Worm (Caenorhabditis elegans): Measurements from ENCODE around the gene gly-11.

The gly-11 gene

ce11 chrIII:12135580-12135979 lies 41.5 kb downstream of the gly-11 start:
- peak; percentile 81 for TF ChIP-seq fos-1 (tag; optimal IDR thresholded peaks at IDR 0.05)
- peak; percentile 56 for TF ChIP-seq crh-2 (tag; optimal IDR thresholded peaks at IDR 0.05)
- TF ChIP-seq peb-1 (tag; optimal IDR thresholded peaks at IDR 0.05) = no peak
- peak; percentile 29 for TF ChIP-seq skn-1 (tag; optimal IDR thresholded peaks at IDR 0.05)
- TF ChIP-seq nhr-12 (tag; optimal IDR thresholded peaks at IDR 0.05) = no peak

ce11 chrIII:12133121-12133520 lies 43.9 kb downstream of the gly-11 start:
- TF ChIP-seq aly-2 (tag; optimal IDR thresholded peaks at IDR 0.05) (no peak), gmeb-1 (tag; optimal IDR thresholded peaks at IDR 0.05) (no peak), zag-1 (tag; optimal IDR thresholded peaks at IDR 0.05) (no peak), mab-5 (tag; optimal IDR thresholded peaks at IDR 0.05) (no peak), nhr-12 (tag; optimal IDR thresholded peaks at IDR 0.05) (no peak)

- TF ChIP-seq Y55F3AM.14 (GFP tag; optimal IDR thresholded peaks at IDR 0.05) = no peak
- no peak for TF ChIP-seq C34F6.9 (tag; optimal IDR thresholded peaks at IDR 0.05)
- TF ChIP-seq lin-11 (tag; optimal IDR thresholded peaks at IDR 0.05) = no peak
- no peak for TF ChIP-seq lin-39 (tag; optimal IDR thresholded peaks at IDR 0.05)
- TF ChIP-seq blmp-1 (tag; optimal IDR thresholded peaks at IDR 0.05; ENCODE audit: insufficient read depth) = no peak
- TF ChIP-seq lsy-2 (tag; optimal IDR thresholded peaks at IDR 0.05) = no peak
- TF ChIP-seq elt-1 (tag; optimal IDR thresholded peaks at IDR 0.05) = no peak
- no peak for TF ChIP-seq elt-3 (tag; optimal IDR thresholded peaks at IDR 0.05)
- TF ChIP-seq nhr-6 (tag; optimal IDR thresholded peaks at IDR 0.05) = no peak
- no peak for TF ChIP-seq nhr-129 (tag; optimal IDR thresholded peaks at IDR 0.05)
- TF ChIP-seq sem-4 (tag; optimal IDR thresholded peaks at IDR 0.05) = no peak
- TF ChIP-seq fos-1 (tag; optimal IDR thresholded peaks at IDR 0.05) = no peak
- no peak for TF ChIP-seq ztf-4 (tag; optimal IDR thresholded peaks at IDR 0.05)
- no peak for TF ChIP-seq snpc-4 (tag; optimal IDR thresholded peaks at IDR 0.05)
- no peak for TF ChIP-seq gmeb-1 (tag; optimal IDR thresholded peaks at IDR 0.05)
- TF ChIP-seq ceh-82 (tag; optimal IDR thresholded peaks at IDR 0.05) = no peak
- TF ChIP-seq nhr-10 (tag; optimal IDR thresholded peaks at IDR 0.05) = no peak
- TF ChIP-seq crh-2 (tag; optimal IDR thresholded peaks at IDR 0.05) = no peak
- TF ChIP-seq nhr-77 (tag; optimal IDR thresholded peaks at IDR 0.05) = no peak
- no peak for TF ChIP-seq ztf-11 (tag; optimal IDR thresholded peaks at IDR 0.05)
Measured at ce11 chrIII:12131751-12132150, 45.3 kb downstream of the gly-11 start.

- TF ChIP-seq nhr-11 (tag; optimal IDR thresholded peaks at IDR 0.05) (no peak), unc-55 (GFP tag; optimal IDR thresholded peaks at IDR 0.05) (no peak), ceh-16 (tag; optimal IDR thresholded peaks at IDR 0.05) (no peak), lsy-2 (tag; optimal IDR thresholded peaks at IDR 0.05) (no peak), lin-13 (GFP tag; optimal IDR thresholded peaks at IDR 0.05) (no peak), R02D3.7 (tag; optimal IDR thresholded peaks at IDR 0.05) (no peak), sma-3 (GFP tag; optimal IDR thresholded peaks at IDR 0.05) (no peak), nhr-23 (tag; optimal IDR thresholded peaks at IDR 0.05) (no peak), ztf-1 (GFP tag; conservative IDR thresholded peaks at IDR 0.05) (no peak)
Measured at ce11 chrIII:12130769-12131168, 46.3 kb downstream of the gly-11 start.

ce11 chrIII:12130052-12130451 lies 47.0 kb downstream of the gly-11 start, which contains the start of gene Y75B8A.6:
Gene Y75B8A.6, minus strand, starts transcription at chrIII:12130343.
- no peak for TF ChIP-seq crh-2 (tag; optimal IDR thresholded peaks at IDR 0.05)
- no peak for TF ChIP-seq ztf-1 (GFP tag; conservative IDR thresholded peaks at IDR 0.05)
- no peak for TF ChIP-seq skn-1 (tag; optimal IDR thresholded peaks at IDR 0.05)
- no peak for TF ChIP-seq lin-13 (GFP tag; optimal IDR thresholded peaks at IDR 0.05)
- TF ChIP-seq sma-3 (GFP tag; optimal IDR thresholded peaks at IDR 0.05) = no peak
- TF ChIP-seq nhr-237 (tag; optimal IDR thresholded peaks at IDR 0.05) = no peak

ce11 chrIII:12124392-12124791 lies 52.7 kb downstream of the gly-11 start:
- TF ChIP-seq peb-1 (tag; optimal IDR thresholded peaks at IDR 0.05) (no peak), lin-39 (tag; optimal IDR thresholded peaks at IDR 0.05) (no peak), sem-4 (tag; optimal IDR thresholded peaks at IDR 0.05) (no peak), zag-1 (tag; optimal IDR thresholded peaks at IDR 0.05) (no peak), nhr-21 (tag; optimal IDR thresholded peaks at IDR 0.05) (no peak), blmp-1 (tag; optimal IDR thresholded peaks at IDR 0.05; ENCODE audit: insufficient read depth) (no peak)
